Worm (Caenorhabditis elegans): ENCODE results near the gene F53C11.5.

DNA sequence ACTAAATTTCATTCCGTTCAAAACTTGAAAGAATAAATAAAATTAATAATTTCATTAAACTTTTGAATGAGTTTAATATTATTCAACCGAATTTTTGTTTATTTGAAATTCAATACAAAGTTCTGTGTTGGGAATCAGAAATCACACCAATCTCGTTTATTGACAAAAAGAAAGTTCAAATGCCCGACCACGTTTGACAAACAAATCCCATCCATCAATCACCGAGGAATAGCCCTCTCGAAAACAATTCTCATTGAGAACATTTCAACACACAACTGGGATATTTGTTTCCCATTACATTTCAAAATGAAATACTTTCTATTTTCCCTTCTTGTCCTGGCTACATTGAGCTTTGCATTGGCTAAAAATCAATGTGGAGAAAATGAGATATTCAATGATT, 9.5 kb upstream of the F53C11.5 start, which contains the start of gene F53C11.9:
- TF ChIP-seq tbx-11 (GFP tag; IDR thresholded peaks at IDR 0.05): no peak
- no peak for TF ChIP-seq ama-1 (optimal IDR thresholded peaks at IDR 0.05)

Measured in whole organism, early embryonic.